Worm (Caenorhabditis elegans): Measurements from ENCODE around the gene his-61.

his-61 gene

DNA sequence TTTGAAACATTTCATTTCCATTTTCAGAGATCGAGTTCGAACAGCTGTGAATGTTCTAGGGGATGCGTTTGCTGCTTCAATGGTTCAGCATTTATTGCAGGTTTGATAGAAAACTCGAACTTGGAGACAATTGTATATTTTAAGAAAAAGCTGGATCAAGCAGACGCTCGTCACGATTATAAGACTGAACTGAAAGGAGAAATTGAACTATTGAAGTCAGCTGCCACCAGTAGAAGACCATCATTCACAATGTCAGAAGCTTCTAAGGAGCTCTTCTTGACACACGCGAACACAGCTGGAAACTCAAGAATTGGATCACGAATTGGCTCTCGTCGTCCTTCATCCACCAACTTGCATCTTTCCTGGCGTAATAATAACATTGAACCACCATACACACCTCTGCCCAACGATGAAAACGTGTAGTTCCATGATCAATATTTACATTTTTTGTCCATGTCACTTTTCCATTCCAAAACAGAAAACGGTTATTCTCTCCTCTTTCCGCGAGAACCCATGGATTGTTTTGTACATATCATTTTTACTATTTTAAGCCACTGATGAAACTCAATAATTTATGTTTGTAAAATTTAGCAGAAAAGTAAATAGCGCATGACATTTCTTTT lies 20.0 kb upstream of the his-61 start (continued):
- TF ChIP-seq madf-5 (GFP tag; IDR thresholded peaks at IDR 0.05), result no peak
- no peak for TF ChIP-seq F37D6.2 (tag; optimal IDR thresholded peaks at IDR 0.05)
- TF ChIP-seq ceh-28 (tag; optimal IDR thresholded peaks at IDR 0.05), result no peak
- 0 out of 2 replicates have a peak, but pooled peaks have one; percentile 41 for TF ChIP-seq daf-8 (GFP tag; IDR thresholded peaks at IDR 0.05)
- TF ChIP-seq mxl-2 (GFP tag; conservative IDR thresholded peaks at IDR 0.05), result no peak
- TF ChIP-seq madf-9 (GFP tag; conservative IDR thresholded peaks at IDR 0.05), result no peak
- TF ChIP-seq Y105C5A.15 (GFP tag; IDR thresholded peaks at IDR 0.05), result no peak
- no peak for TF ChIP-seq ceh-82 (tag; optimal IDR thresholded peaks at IDR 0.05)
- peak; percentile 93 for TF ChIP-seq aha-1 (tag)
- peak; percentile 12 for TF ChIP-seq duxl-1 (tag; optimal IDR thresholded peaks at IDR 0.05; ENCODE audit: poor library complexity)
- TF ChIP-seq zip-11 (GFP tag; IDR thresholded peaks at IDR 0.05), result no peak
- no peak for TF ChIP-seq hif-1 (tag; optimal IDR thresholded peaks at IDR 0.05)
- TF ChIP-seq nhr-41 (GFP tag; IDR thresholded peaks at IDR 0.05), result no peak
- no peak for TF ChIP-seq gei-8 (GFP tag; optimal IDR thresholded peaks at IDR 0.05)
- TF ChIP-seq zip-2 (tag; optimal IDR thresholded peaks at IDR 0.05), result no peak
- no peak for TF ChIP-seq hlh-30 (tag; optimal IDR thresholded peaks at IDR 0.05; ENCODE audit: insufficient read depth)
- peak; percentile 61 for TF ChIP-seq mep-1 (tag; optimal IDR thresholded peaks at IDR 0.05)
- TF ChIP-seq hmg-1.1 (GFP tag; IDR thresholded peaks at IDR 0.05), result no peak
- TF ChIP-seq egl-43 (GFP tag; IDR thresholded peaks at IDR 0.05), result no peak; the same call in 1 of the 2 replicates
- peak; percentile 40 for TF ChIP-seq dmd-6 (GFP tag; IDR thresholded peaks at IDR 0.05)
- TF ChIP-seq Y48G9A.11 (GFP tag; IDR thresholded peaks at IDR 0.05), result peak; percentile 13; the same call in 1 of the 2 replicates
- peak; percentile 55 for TF ChIP-seq pha-4 (GFP tag; IDR thresholded peaks at IDR 0.05)
- no peak for TF ChIP-seq pha-4 (tag; optimal IDR thresholded peaks at IDR 0.05)
- no peak for TF ChIP-seq fkh-10 (GFP tag; optimal IDR thresholded peaks at IDR 0.05)
- TF ChIP-seq dmd-9 (GFP tag; IDR thresholded peaks at IDR 0.05), result no peak
- peak; percentile 50; the same call in 1 of the 2 replicates for TF ChIP-seq arid-1 (GFP tag; conservative IDR thresholded peaks at IDR 0.05)
- TF ChIP-seq spr-3 (GFP tag; optimal IDR thresholded peaks at IDR 0.05), result no peak
- no peak for TF ChIP-seq skn-1 (tag; optimal IDR thresholded peaks at IDR 0.05)
- no peak for TF ChIP-seq ceh-62 (tag; optimal IDR thresholded peaks at IDR 0.05)
- TF ChIP-seq F44E2.7 (GFP tag; IDR thresholded peaks at IDR 0.05), result no peak

ce11 chrIV:7503322-7503721 lies 17.3 kb upstream of the his-61 start, which contains the start of gene glt-6:
Gene glt-6 (plus strand): TSS chrIV:7503622.
- TF ChIP-seq jun-1 (tag; optimal IDR thresholded peaks at IDR 0.05) (no peak), F49E8.2 (tag; optimal IDR thresholded peaks at IDR 0.05; ENCODE audit: borderline replicate concordance) (no peak), D1046.2 (GFP tag; IDR thresholded peaks at IDR 0.05) (no peak), madf-5 (GFP tag; IDR thresholded peaks at IDR 0.05) (no peak), tag-97 (GFP tag; IDR thresholded peaks at IDR 0.05) (no peak), duxl-1 (tag; optimal IDR thresholded peaks at IDR 0.05; ENCODE audit: poor library complexity) (no peak), lsy-2 (tag; optimal IDR thresholded peaks at IDR 0.05) (no peak), zag-1 (tag; optimal IDR thresholded peaks at IDR 0.05) (no peak), madf-9 (GFP tag; conservative IDR thresholded peaks at IDR 0.05) (no peak), snpc-4 (tag; optimal IDR thresholded peaks at IDR 0.05) (no peak), F37D6.2 (tag; optimal IDR thresholded peaks at IDR 0.05) (no peak)

DNA sequence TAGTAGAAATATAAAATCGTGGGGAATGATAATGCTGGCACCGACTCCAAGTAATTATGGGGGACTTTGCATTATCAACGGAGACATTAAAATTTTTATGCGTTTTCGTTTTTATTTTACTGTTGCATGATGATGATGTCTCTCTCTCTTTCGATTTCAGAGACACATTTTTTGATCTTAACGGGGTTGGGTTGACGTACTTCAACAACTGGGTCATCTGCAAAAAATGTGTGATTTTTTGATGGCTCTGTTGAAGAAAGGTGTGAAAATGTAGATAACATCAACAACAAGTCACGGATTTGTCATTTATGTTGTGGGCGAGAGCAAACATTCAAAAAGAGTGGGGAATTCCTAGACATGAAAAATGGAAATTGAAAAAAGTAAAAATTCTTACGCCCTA lies 15.3 kb upstream of the his-61 start, which contains the start of gene F55G1.15:
F55G1.15 (minus strand) TSS at position 101 of the 400 bp plus-strand sequence.
- TF ChIP-seq saeg-2 (GFP tag; IDR thresholded peaks at IDR 0.05), result no peak
- no peak for TF ChIP-seq daf-16 (GFP tag; optimal IDR thresholded peaks at IDR 0.05)
- peak; percentile 20 for TF ChIP-seq daf-16 (tag; optimal IDR thresholded peaks at IDR 0.05)
- TF ChIP-seq pha-4 (GFP tag; IDR thresholded peaks at IDR 0.05), result no peak
- no peak for TF ChIP-seq pha-4 (tag; optimal IDR thresholded peaks at IDR 0.05)
- TF ChIP-seq aly-2 (tag; optimal IDR thresholded peaks at IDR 0.05), result no peak
- no peak for TF ChIP-seq F37D6.2 (tag; optimal IDR thresholded peaks at IDR 0.05)
- TF ChIP-seq php-3 (GFP tag; IDR thresholded peaks at IDR 0.05), result peak; percentile 74
- no peak for TF ChIP-seq ceh-32 (tag; optimal IDR thresholded peaks at IDR 0.05; ENCODE audit: poor library complexity)
- TF ChIP-seq dmd-6 (GFP tag; IDR thresholded peaks at IDR 0.05), result peak; percentile 39; the same call in 1 of the 2 replicates
- TF ChIP-seq dve-1 (tag; optimal IDR thresholded peaks at IDR 0.05; ENCODE audit: insufficient read depth), result peak; percentile 8
- peak; percentile 1 for TF ChIP-seq pqm-1 (tag; optimal IDR thresholded peaks at IDR 0.05)
